Fruit fly (Drosophila melanogaster): Measurements from ENCODE around the gene CG5001.
A peak's percentile ranks its signal among the peaks of the same experiment; 100 is the strongest.

Gene CG5001

DNA sequence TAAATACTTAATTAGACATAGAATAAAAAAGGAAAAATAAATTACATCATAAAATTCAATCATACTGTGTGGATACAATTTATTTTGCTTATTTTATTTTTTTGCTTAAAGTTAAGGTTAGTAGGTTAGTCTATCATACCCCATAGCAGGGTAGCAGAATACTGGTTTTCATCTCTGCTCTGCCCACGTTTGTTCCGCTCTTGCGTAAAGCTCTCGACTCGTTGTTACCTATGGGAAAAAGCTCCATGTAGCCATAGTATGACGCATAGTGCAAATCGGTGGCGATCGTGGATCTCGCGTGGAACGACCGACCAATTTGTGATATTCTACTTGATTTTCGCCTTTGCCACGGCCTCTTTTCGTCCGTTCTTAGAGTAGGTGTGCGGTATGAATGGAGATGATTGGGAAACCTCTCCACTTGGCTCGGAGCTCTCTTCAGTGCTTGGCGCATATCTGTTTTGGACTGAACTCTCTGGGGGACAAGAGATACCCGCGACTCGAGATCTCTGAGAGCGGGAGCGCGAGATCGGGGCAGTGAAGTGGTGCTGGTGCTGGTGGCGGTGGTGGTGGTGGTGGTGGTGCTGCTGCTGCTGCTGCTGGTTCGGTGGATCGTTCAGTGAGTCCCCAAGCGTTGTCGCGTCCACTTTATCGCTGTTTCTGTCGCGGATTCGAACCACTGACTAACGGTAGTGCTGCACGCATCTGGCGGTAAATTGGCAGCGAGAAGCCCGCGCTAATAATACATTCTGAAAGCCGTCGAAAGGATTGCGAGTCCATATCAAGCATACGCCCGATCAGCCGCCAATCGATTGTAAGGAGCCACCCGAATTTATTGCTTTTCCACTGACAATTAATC lies at the start of gene CG5001:
Gene CG5001 (plus strand): TSS at position 116 of the 856 bp plus-strand sequence.
- TF ChIP-seq CG14711 (tag; optimal IDR thresholded peaks at IDR 0.05) = peak; percentile 76
- no peak for TF ChIP-seq CG5204 (GFP tag; optimal IDR thresholded peaks at IDR 0.05)
- no peak for TF ChIP-seq cnc (optimal IDR thresholded peaks at IDR 0.05)
- TF ChIP-seq CG7101 (tag; optimal IDR thresholded peaks at IDR 0.05) = peak; percentile 83
- TF ChIP-seq kay (GFP tag; ENCODE audit: borderline replicate concordance) = peak; percentile 79
- TF ChIP-seq CG11617 (GFP tag; optimal IDR thresholded peaks at IDR 0.05) = peak; percentile 49
- TF ChIP-seq Mnt (GFP tag; optimal IDR thresholded peaks at IDR 0.05) = peak; percentile 61
- TF ChIP-seq Clk (GFP tag; optimal IDR thresholded peaks at IDR 0.05) = no peak
- no peak for TF ChIP-seq toe (GFP tag; optimal IDR thresholded peaks at IDR 0.05)
- peak; percentile 69 for TF ChIP-seq CG33017 (tag; optimal IDR thresholded peaks at IDR 0.05)
- peak; percentile 56 for TF ChIP-seq bab1 (GFP tag; optimal IDR thresholded peaks at IDR 0.05)
- TF ChIP-seq CG7045 (GFP tag; optimal IDR thresholded peaks at IDR 0.05) = peak; percentile 38
- peak; percentile 61 for TF ChIP-seq CG12768 (GFP tag; optimal IDR thresholded peaks at IDR 0.05)
- no peak for TF ChIP-seq tj (GFP tag; optimal IDR thresholded peaks at IDR 0.05)
- peak; percentile 22 for TF ChIP-seq CG1620 (GFP tag; optimal IDR thresholded peaks at IDR 0.05)
- no peak for TF ChIP-seq pad (GFP tag; optimal IDR thresholded peaks at IDR 0.05)
- TF ChIP-seq cic (GFP tag; optimal IDR thresholded peaks at IDR 0.05) = peak; percentile 98
- TF ChIP-seq Hr96 (GFP tag; optimal IDR thresholded peaks at IDR 0.05) = no peak
- peak; percentile 38 for TF ChIP-seq ovo (GFP tag; optimal IDR thresholded peaks at IDR 0.05)
- no peak for TF ChIP-seq Crg-1 (GFP tag; optimal IDR thresholded peaks at IDR 0.05)

DNA sequence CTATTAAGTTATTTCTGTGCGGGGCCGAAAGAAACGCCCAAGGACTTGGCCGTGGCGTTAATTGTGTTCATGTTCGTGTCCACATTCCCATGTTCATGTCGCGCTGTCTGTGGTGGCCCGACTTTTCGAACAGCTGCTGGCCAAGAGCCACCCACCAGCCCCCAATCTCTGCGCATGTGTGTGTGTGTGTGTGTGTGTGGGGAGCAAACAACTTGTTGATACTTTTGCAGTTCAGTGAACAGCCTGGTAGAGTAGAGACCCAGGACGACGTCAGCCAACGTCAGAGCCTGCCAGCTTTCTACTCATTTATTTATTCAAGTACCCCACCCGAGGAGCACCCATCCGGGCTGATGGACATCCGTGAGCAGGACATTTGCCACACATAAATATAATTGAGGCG lies 48.6 kb upstream of the CG5001 start:
- TF ChIP-seq Crg-1 (GFP tag; optimal IDR thresholded peaks at IDR 0.05) = no peak
- no peak for TF ChIP-seq kay (GFP tag; ENCODE audit: borderline replicate concordance)
- TF ChIP-seq CG33017 (tag; optimal IDR thresholded peaks at IDR 0.05) = no peak
- TF ChIP-seq CG14711 (tag; optimal IDR thresholded peaks at IDR 0.05) = no peak
- no peak for TF ChIP-seq Hr96 (GFP tag; optimal IDR thresholded peaks at IDR 0.05)
- no peak for TF ChIP-seq CG1620 (GFP tag; optimal IDR thresholded peaks at IDR 0.05)
- TF ChIP-seq cic (GFP tag; optimal IDR thresholded peaks at IDR 0.05) = no peak
- no peak for TF ChIP-seq CG11617 (GFP tag; optimal IDR thresholded peaks at IDR 0.05)
- TF ChIP-seq CG7101 (tag; optimal IDR thresholded peaks at IDR 0.05) = no peak
- no peak for TF ChIP-seq Mnt (GFP tag; optimal IDR thresholded peaks at IDR 0.05)
- no peak for TF ChIP-seq CG12768 (GFP tag; optimal IDR thresholded peaks at IDR 0.05)
- no peak for TF ChIP-seq Clk (GFP tag; optimal IDR thresholded peaks at IDR 0.05)
- no peak for TF ChIP-seq bab1 (GFP tag; optimal IDR thresholded peaks at IDR 0.05)
- no peak for TF ChIP-seq toe (GFP tag; optimal IDR thresholded peaks at IDR 0.05)
- no peak for TF ChIP-seq ovo (GFP tag; optimal IDR thresholded peaks at IDR 0.05)
- no peak for TF ChIP-seq pad (GFP tag; optimal IDR thresholded peaks at IDR 0.05)
- TF ChIP-seq cnc (optimal IDR thresholded peaks at IDR 0.05) = no peak

DNA sequence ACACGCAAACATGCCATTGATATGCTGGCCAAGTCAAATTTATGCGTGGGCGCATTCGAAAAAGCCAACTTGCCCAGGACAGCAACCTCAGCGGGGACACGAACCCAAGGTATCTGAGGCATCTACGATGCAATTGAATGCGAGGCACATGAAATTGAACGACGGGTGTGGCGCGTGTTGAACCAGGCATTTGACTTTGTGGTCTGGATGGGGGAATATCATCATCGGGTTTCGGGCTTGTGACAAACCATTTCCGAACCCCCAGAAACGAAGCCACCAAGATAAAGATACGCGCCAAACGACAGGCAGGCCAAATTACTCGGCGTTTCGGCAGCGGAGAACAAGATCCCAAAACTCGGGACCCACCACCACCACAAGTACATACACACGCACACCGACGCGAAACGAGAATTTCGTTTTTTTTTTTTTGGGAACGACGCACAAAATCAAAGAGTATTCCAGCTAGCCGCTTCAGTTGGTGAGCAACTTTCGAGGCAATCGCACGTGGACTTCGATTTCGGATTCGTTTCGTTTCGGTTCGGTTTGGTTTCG lies 42.8 kb upstream of the CG5001 start, which contains the start of gene MFS3:
Gene MFS3 (plus strand): TSS at position 472 of the 552 bp plus-strand sequence.
- TF ChIP-seq CG7101 (tag; optimal IDR thresholded peaks at IDR 0.05) = no peak
- no peak for TF ChIP-seq cic (GFP tag; optimal IDR thresholded peaks at IDR 0.05)
- peak; percentile 39 for TF ChIP-seq pad (GFP tag; optimal IDR thresholded peaks at IDR 0.05)

DNA sequence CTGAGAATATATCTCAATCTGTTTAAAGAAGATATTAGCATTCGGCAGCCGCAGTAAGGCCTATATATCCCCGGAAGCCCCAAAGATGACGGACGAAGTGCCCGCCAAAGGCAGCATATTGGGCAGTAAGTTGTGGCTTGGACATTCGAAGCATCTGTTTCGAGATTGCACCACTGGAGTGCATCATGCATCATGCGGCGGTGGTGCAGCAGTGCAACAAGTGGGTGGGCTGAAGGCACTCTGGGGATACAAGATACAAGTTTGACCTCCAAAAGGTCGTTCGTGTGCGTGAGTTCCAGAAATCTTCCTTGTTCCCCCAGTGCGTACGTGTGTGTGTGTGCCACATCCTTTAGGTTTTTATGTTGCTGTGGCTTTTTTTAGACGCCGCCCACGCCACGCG lies 42.3 kb upstream of the CG5001 start:
- TF ChIP-seq CG12768 (GFP tag; optimal IDR thresholded peaks at IDR 0.05) = no peak
- no peak for TF ChIP-seq CG14711 (tag; optimal IDR thresholded peaks at IDR 0.05)
- TF ChIP-seq kay (GFP tag; ENCODE audit: borderline replicate concordance) = no peak
- TF ChIP-seq cic (GFP tag; optimal IDR thresholded peaks at IDR 0.05) = no peak
- TF ChIP-seq ovo (GFP tag; optimal IDR thresholded peaks at IDR 0.05) = no peak
- TF ChIP-seq CG5204 (GFP tag; optimal IDR thresholded peaks at IDR 0.05) = no peak
- no peak for TF ChIP-seq toe (GFP tag; optimal IDR thresholded peaks at IDR 0.05)
- TF ChIP-seq CG7101 (tag; optimal IDR thresholded peaks at IDR 0.05) = no peak
- no peak for TF ChIP-seq cnc (optimal IDR thresholded peaks at IDR 0.05)
- no peak for TF ChIP-seq CG33017 (tag; optimal IDR thresholded peaks at IDR 0.05)
- TF ChIP-seq tj (GFP tag; optimal IDR thresholded peaks at IDR 0.05) = no peak
- TF ChIP-seq Crg-1 (GFP tag; optimal IDR thresholded peaks at IDR 0.05) = no peak
- TF ChIP-seq CG11617 (GFP tag; optimal IDR thresholded peaks at IDR 0.05) = no peak
- no peak for TF ChIP-seq pad (GFP tag; optimal IDR thresholded peaks at IDR 0.05)
- no peak for TF ChIP-seq CG1620 (GFP tag; optimal IDR thresholded peaks at IDR 0.05)
- no peak for TF ChIP-seq Hr96 (GFP tag; optimal IDR thresholded peaks at IDR 0.05)
- no peak for TF ChIP-seq Mnt (GFP tag; optimal IDR thresholded peaks at IDR 0.05)
- TF ChIP-seq bab1 (GFP tag; optimal IDR thresholded peaks at IDR 0.05) = no peak

DNA sequence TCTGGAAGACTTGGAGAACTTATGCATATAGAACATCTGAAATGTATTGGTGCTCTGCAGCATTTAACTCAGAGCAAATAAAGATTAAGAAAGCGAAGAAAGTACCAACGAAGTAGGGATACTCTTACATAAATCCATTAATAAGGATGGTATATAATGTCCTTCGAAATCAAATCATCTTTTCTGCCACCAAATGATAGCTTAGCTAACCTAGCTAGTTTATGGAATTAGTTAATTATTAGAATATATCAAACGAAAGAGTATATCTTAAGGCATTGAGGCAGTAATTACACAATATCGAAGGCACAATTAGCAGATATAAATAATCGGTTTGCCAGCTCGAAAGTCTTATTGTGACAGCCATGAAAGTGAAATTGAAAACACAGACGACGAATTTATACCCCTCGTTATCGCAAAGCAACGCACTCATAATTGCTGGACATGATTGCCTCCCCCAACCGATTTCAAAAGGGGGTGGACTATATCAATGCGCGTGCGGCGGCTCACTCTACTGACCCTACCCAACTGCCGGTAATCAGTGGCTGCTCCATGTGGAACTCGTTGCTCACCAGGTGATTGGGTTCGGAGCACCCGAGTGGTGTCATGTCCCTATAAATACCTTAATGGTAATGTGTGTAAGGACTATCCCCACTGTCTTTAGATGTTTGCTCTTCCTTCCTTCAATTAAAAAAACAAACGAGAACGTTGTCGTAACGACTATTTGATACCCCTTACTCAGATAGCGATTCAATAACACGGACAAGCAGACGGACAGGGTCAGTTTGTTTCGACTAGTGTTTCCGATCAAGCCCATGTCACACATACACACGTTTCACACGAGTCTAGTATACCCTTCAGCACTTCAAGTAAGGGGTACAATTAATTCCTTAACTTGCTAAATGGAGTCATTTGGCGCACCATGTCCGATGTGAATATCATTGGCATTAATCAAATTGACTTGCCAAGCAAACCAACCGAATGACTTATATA lies 40.9 kb upstream of the CG5001 start:
- no peak for TF ChIP-seq cnc (optimal IDR thresholded peaks at IDR 0.05)
- no peak for TF ChIP-seq tj (GFP tag; optimal IDR thresholded peaks at IDR 0.05)
- peak; percentile 1 for TF ChIP-seq toe (GFP tag; optimal IDR thresholded peaks at IDR 0.05)
- TF ChIP-seq kay (GFP tag; ENCODE audit: borderline replicate concordance) = no peak

Measured in whole organism, adult.